Fruit fly (Drosophila melanogaster) whole organism, embryonic: ENCODE results near the gene CG43389.

ENCODE experiments used
- Aef1 ChIP-seq: fragments of 200-800 bp; sonication (Bioruptor generic); IDR thresholded peaks from 3 replicates; pipeline ENCODE4 v1.3.6; 2022; ENCODE audit warnings: missing biosample characterization, missing genetic modification characterization
- Atf6 ChIP-seq: fragments of 200-800 bp; sonication (Bioruptor generic); IDR thresholded peaks from 2 replicates; pipeline ENCODE4 v1.3.6; 2022; ENCODE audit warnings: missing biosample characterization, missing genetic modification characterization
- CG10462 ChIP-seq: fragments of 200-800 bp; sonication (Bioruptor generic); optimal IDR thresholded peaks from 2 replicates; lab custom pipeline; 2016; ENCODE audit warnings: missing biosample characterization, missing genetic modification characterization
- CG11723 ChIP-seq: fragments of 200-800 bp; sonication (Bioruptor generic); optimal IDR thresholded peaks from 2 replicates; lab custom pipeline; 2017; ENCODE audit warnings: missing biosample characterization, mild to moderate bottlenecking, missing genetic modification characterization
- CG12659 ChIP-seq: fragments of 200-800 bp; sonication (Bioruptor generic); optimal IDR thresholded peaks from 3 replicates; lab custom pipeline; 2017; ENCODE audit warnings: mild to moderate bottlenecking, missing biosample characterization, missing genetic modification reagents, missing genetic modification characterization
- CG14667 ChIP-seq: fragments of 200-800 bp; sonication (Bioruptor generic); IDR thresholded peaks from 2 replicates; pipeline ENCODE4 v1.3.6; 2022; ENCODE audit warnings: missing biosample characterization, missing genetic modification characterization
- CG15011 ChIP-seq: fragments of 200-800 bp; sonication (Bioruptor generic); optimal IDR thresholded peaks from 3 replicates; lab custom pipeline; 2018; ENCODE audit warnings: missing biosample characterization, mild to moderate bottlenecking, missing genetic modification characterization
- CG15073 ChIP-seq: fragments of 200-800 bp; sonication (Bioruptor generic); optimal IDR thresholded peaks from 2 replicates; lab custom pipeline; 2016; ENCODE audit warnings: missing biosample characterization, missing genetic modification characterization
- CG15269 ChIP-seq: fragments of 200-800 bp; sonication (Bioruptor generic); optimal IDR thresholded peaks from 2 replicates; lab custom pipeline; 2018; ENCODE audit warnings: missing biosample characterization, mild to moderate bottlenecking, missing genetic modification characterization, moderate library complexity
- CG15479 ChIP-seq: fragments of 200-800 bp; sonication (Bioruptor generic); optimal IDR thresholded peaks from 3 replicates; lab custom pipeline; 2019; ENCODE audit warnings: missing biosample characterization, mild to moderate bottlenecking, missing genetic modification characterization, moderate library complexity
- CG1603 ChIP-seq: fragments of 200-800 bp; sonication (Bioruptor generic); optimal IDR thresholded peaks from 2 replicates; lab custom pipeline; 2019; ENCODE audit warnings: missing biosample characterization, mild to moderate bottlenecking, missing genetic modification characterization, moderate library complexity
- CG1647 ChIP-seq: fragments of 200-800 bp; sonication (Bioruptor generic); optimal IDR thresholded peaks from 3 replicates; lab custom pipeline; 2016; ENCODE audit warnings: missing biosample characterization, missing genetic modification characterization
- CG3281 ChIP-seq: fragments of 200-800 bp; sonication (Bioruptor generic); optimal IDR thresholded peaks from 3 replicates; lab custom pipeline; 2017; ENCODE audit warnings: missing biosample characterization, mild to moderate bottlenecking, missing genetic modification characterization
- CG34224 ChIP-seq: fragments of 200-800 bp; sonication (Bioruptor generic); IDR thresholded peaks from 3 replicates; pipeline ENCODE4 v1.3.6; 2022; ENCODE audit warnings: missing biosample characterization, missing genetic modification characterization; ENCODE audit not compliant: partially characterized antibody
- CG8281 ChIP-seq: fragments of 200-800 bp; sonication (Bioruptor generic); optimal IDR thresholded peaks from 2 replicates; lab custom pipeline; 2018; ENCODE audit warnings: missing biosample characterization, mild to moderate bottlenecking, missing genetic modification characterization, moderate library complexity
- CTCF ChIP-seq: fragments of 200-800 bp; sonication (Bioruptor generic); optimal IDR thresholded peaks from 2 replicates; lab custom pipeline; 2017; ENCODE audit warnings: missing biosample characterization, mild to moderate bottlenecking, missing genetic modification characterization, moderate library complexity
- Ets65A ChIP-seq: fragments of 200-800 bp; sonication (Bioruptor generic); peaks from one replicate; lab custom pipeline; 2016; ENCODE audit warnings: missing biosample characterization, missing genetic modification characterization
- H2.0 ChIP-seq: fragments of 200-800 bp; sonication (Bioruptor generic); IDR thresholded peaks from 2 replicates; pipeline ENCODE4 v1.3.6; 2022; ENCODE audit warnings: missing biosample characterization, missing genetic modification characterization
- Hmr ChIP-seq: fragments of 200-800 bp; sonication (Bioruptor generic); optimal IDR thresholded peaks from 3 replicates; lab custom pipeline; 2017; ENCODE audit warnings: mild to moderate bottlenecking, missing biosample characterization, missing genetic modification reagents, missing genetic modification characterization
- MESR4 ChIP-seq: fragments of 200-800 bp; sonication (Bioruptor generic); optimal IDR thresholded peaks from 2 replicates; lab custom pipeline; 2018; ENCODE audit warnings: missing biosample characterization, mild to moderate bottlenecking, missing genetic modification characterization, moderate library complexity
- Mad ChIP-seq: fragments of 200-800 bp; sonication (Bioruptor generic); optimal IDR thresholded peaks from 2 replicates; lab custom pipeline; 2016; ENCODE audit warnings: missing biosample characterization, missing genetic modification characterization
- Med ChIP-seq: fragments of 200-800 bp; sonication (Bioruptor generic); peaks from one replicate; lab custom pipeline; 2016; ENCODE audit warnings: missing biosample characterization, missing genetic modification characterization, mild to moderate bottlenecking, inconsistent platforms, moderate library complexity
- NfI ChIP-seq: fragments of 200-800 bp; sonication (Bioruptor generic); optimal IDR thresholded peaks from 3 replicates; lab custom pipeline; 2018; ENCODE audit warnings: missing biosample characterization, mild to moderate bottlenecking, missing genetic modification characterization, moderate library complexity
- Opbp ChIP-seq: fragments of 200-800 bp; sonication (Bioruptor generic); IDR thresholded peaks from 3 replicates; pipeline ENCODE4 v1.3.6; 2022; ENCODE audit warnings: missing biosample characterization, missing genetic modification characterization; ENCODE audit not compliant: partially characterized antibody
- Pdp1 ChIP-seq, 2 experiments: fragments of 200-800 bp; sonication (Bioruptor generic); optimal IDR thresholded peaks; 3 replicates each; lab custom pipeline; 2016; ENCODE audit warnings: missing biosample characterization in 2 of 2, missing genetic modification characterization in 2 of 2, mild to moderate bottlenecking in 1 of 2, moderate library complexity in 1 of 2
- Sin3A ChIP-seq: fragments of >200 bp; optimal IDR thresholded peaks from 2 replicates; lab custom pipeline; 2018
- Sry-δ ChIP-seq: fragments of 200-800 bp; sonication (Bioruptor generic); optimal IDR thresholded peaks from 2 replicates; lab custom pipeline; 2016; ENCODE audit warnings: missing biosample characterization, missing genetic modification characterization
- TFAM ChIP-seq: fragments of 200-800 bp; sonication (Bioruptor generic); optimal IDR thresholded peaks from 2 replicates; lab custom pipeline; 2017; ENCODE audit warnings: missing biosample characterization, missing genetic modification characterization, inconsistent platforms
- amos ChIP-seq: fragments of 200-800 bp; sonication (Bioruptor generic); IDR thresholded peaks from 2 replicates; pipeline ENCODE4 v1.3.6; 2022; ENCODE audit warnings: missing biosample characterization, missing genetic modification characterization; ENCODE audit not compliant: partially characterized antibody
- ash1 ChIP-seq: fragments of 200-800 bp; sonication (Bioruptor generic); optimal IDR thresholded peaks from 2 replicates; lab custom pipeline; 2018; ENCODE audit warnings: missing biosample characterization, mild to moderate bottlenecking, missing genetic modification characterization
- ato ChIP-seq: fragments of 200-800 bp; sonication (Bioruptor generic); IDR thresholded peaks from 2 replicates; pipeline ENCODE4 v1.3.6; 2022; ENCODE audit warnings: missing biosample characterization, missing genetic modification characterization; ENCODE audit not compliant: partially characterized antibody
- cato ChIP-seq: fragments of 200-800 bp; sonication (Bioruptor generic); optimal IDR thresholded peaks from 2 replicates; lab custom pipeline; 2016; ENCODE audit warnings: missing biosample characterization, missing genetic modification characterization, borderline replicate concordance
- dimm ChIP-seq: fragments of 200-800 bp; sonication (Bioruptor generic); IDR thresholded peaks from 2 replicates; pipeline ENCODE4 v1.3.6; 2022; ENCODE audit warnings: missing biosample characterization, missing genetic modification characterization
- dysf ChIP-seq: fragments of 200-800 bp; sonication (Bioruptor generic); IDR thresholded peaks from 3 replicates; pipeline ENCODE4 v1.3.6; 2022; ENCODE audit warnings: missing biosample characterization, missing genetic modification characterization
- eve ChIP-seq, 2 experiments: fragments of >200 bp; optimal IDR thresholded peaks; 2 replicates each; lab custom pipeline; 2017; ENCODE audit warnings: missing biosample characterization in 2 of 2, missing genetic modification characterization in 2 of 2
- eyg ChIP-seq: fragments of 200-800 bp; sonication (Bioruptor generic); optimal IDR thresholded peaks from 3 replicates; lab custom pipeline; 2016; ENCODE audit warnings: missing biosample characterization, missing genetic modification characterization
- grn ChIP-seq: fragments of 200-800 bp; sonication (Bioruptor generic); optimal IDR thresholded peaks from 3 replicates; lab custom pipeline; 2017; ENCODE audit warnings: missing biosample characterization, missing genetic modification characterization
- h ChIP-seq: fragments of >200 bp; optimal IDR thresholded peaks from 2 replicates; lab custom pipeline; 2017
- hth ChIP-seq: fragments of >200 bp; optimal IDR thresholded peaks from 2 replicates; lab custom pipeline; 2017; ENCODE audit warnings: inconsistent platforms
- lab ChIP-seq: fragments of 200-800 bp; sonication (Bioruptor generic); optimal IDR thresholded peaks from 3 replicates; lab custom pipeline; 2017; ENCODE audit warnings: missing biosample characterization, missing genetic modification characterization, mild to moderate bottlenecking, moderate library complexity, missing genetic modification reagents
- lola ChIP-seq, 3 experiments: fragments of >200 bp in 2 of 3; fragments of 200-800 bp in 1 of 3; sonication (Bioruptor generic) in 1 of 3; optimal IDR thresholded peaks; 2 replicates each; lab custom pipeline; 2017 to 2019; ENCODE audit warnings: missing biosample characterization in 3 of 3, missing genetic modification characterization in 3 of 3, mild to moderate bottlenecking in 1 of 3, moderate library complexity in 1 of 3
- nmo ChIP-seq: fragments of 200-800 bp; sonication (Bioruptor generic); optimal IDR thresholded peaks from 2 replicates; lab custom pipeline; 2018; ENCODE audit warnings: missing biosample characterization, mild to moderate bottlenecking, missing genetic modification characterization, moderate library complexity
- org-1 ChIP-seq: fragments of 200-800 bp; sonication (Bioruptor generic); optimal IDR thresholded peaks from 2 replicates; lab custom pipeline; 2017; ENCODE audit warnings: missing biosample characterization, missing genetic modification characterization
- sc ChIP-seq, 3 experiments: fragments of >200 bp in 2 of 3; fragments of 200-800 bp in 1 of 3; sonication (Bioruptor generic) in 1 of 3; optimal IDR thresholded peaks; 2 replicates in 2 of 3; 3 replicates in 1 of 3; lab custom pipeline; 2017; ENCODE audit warnings: mild to moderate bottlenecking in 1 of 3, missing biosample characterization in 1 of 3, missing genetic modification characterization in 1 of 3, missing genetic modification reagents in 1 of 3
- schlank ChIP-seq: fragments of 200-800 bp; sonication (Bioruptor generic); optimal IDR thresholded peaks from 2 replicates; lab custom pipeline; 2018; ENCODE audit warnings: missing biosample characterization, mild to moderate bottlenecking, missing genetic modification characterization
- sna ChIP-seq: fragments of 200-800 bp; sonication (Bioruptor generic); IDR thresholded peaks from 2 replicates; pipeline ENCODE4 v1.3.6; 2022; ENCODE audit warnings: missing biosample characterization, missing genetic modification characterization; ENCODE audit not compliant: partially characterized antibody
- so ChIP-seq: fragments of 200-800 bp; sonication (Bioruptor generic); IDR thresholded peaks from 3 replicates; pipeline ENCODE4 v1.3.6; 2022; ENCODE audit warnings: missing biosample characterization, missing genetic modification characterization
- wor ChIP-seq: fragments of 200-800 bp; sonication (Bioruptor generic); IDR thresholded peaks from 2 replicates; pipeline ENCODE4 v1.3.6; 2022; ENCODE audit warnings: missing biosample characterization, missing genetic modification characterization
- z ChIP-seq: fragments of 200-800 bp; sonication (Bioruptor generic); IDR thresholded peaks from 3 replicates; pipeline ENCODE4 v1.3.6; 2022; ENCODE audit warnings: missing biosample characterization, missing genetic modification characterization

Gene CG43389

dm6 chr3L:3239033-3239752 lies 8.6 kb upstream of the CG43389 start, which contains the start of gene CG17746 (continued):
- TF ChIP-seq CG8281 (tag; lab: Kevin White, UChicago) (no peak), amos (peak; percentile 64; the same call in 1 of the 2 replicates), CG1603 (tag; lab: Kevin White, UChicago) (no peak), eyg (GFP tag; lab: Kevin White, UChicago) (no peak), sc (optimal IDR thresholded peaks at IDR 0.05; lab: Kevin White, UChicago) (no peak), sc (GFP tag; optimal IDR thresholded peaks at IDR 0.05; lab: Kevin White, UChicago) (no peak), lab (GFP tag; lab: Kevin White, UChicago) (peak; percentile 40), Opbp (GFP tag; lab: Robert Waterston, UW) (peak; percentile 80), ato (GFP tag; lab: Robert Waterston, UW) (peak; percentile 50; the same call in 1 of the 2 replicates), Atf6 (no peak), H2.0 (GFP tag; lab: Robert Waterston, UW) (0 out of 2 replicates have a peak, but pooled peaks have one; percentile 9), dysf (GFP tag; lab: Robert Waterston, UW) (peak; percentile 37; the same call in 1 of the 3 replicates), lola (GFP tag; optimal IDR thresholded peaks at IDR 0.05; lab: Kevin White, UChicago) (no peak), wor (GFP tag; lab: Robert Waterston, UW) (no peak), eve (GFP tag; optimal IDR thresholded peaks at IDR 0.05; lab: Kevin White, UChicago) (no peak), CG15011 (GFP tag; lab: Kevin White, UChicago) (no peak), Mad (GFP tag; lab: Kevin White, UChicago) (peak; percentile 41), Sin3A (lab: Kevin White, UChicago) (peak; percentile 64), CG12659 (GFP tag; lab: Kevin White, UChicago) (peak; percentile 75), CG14667 (GFP tag; lab: Robert Waterston, UW) (no peak), MESR4 (peak; percentile 74), org-1 (GFP tag; lab: Kevin White, UChicago) (no peak), Hmr (peak; percentile 68), h (lab: Kevin White, UChicago) (no peak), dimm (GFP tag; lab: Robert Waterston, UW) (no peak), CG15269 (tag; lab: Kevin White, UChicago) (no peak), CTCF (GFP tag; lab: Kevin White, UChicago) (peak; percentile 83), CG11723 (no peak), grn (GFP tag; lab: Kevin White, UChicago) (no peak), so (GFP tag; lab: Robert Waterston, UW) (no peak), Ets65A (GFP tag; lab: Kevin White, UChicago) (peak; percentile 92), schlank (no peak), CG34224 (GFP tag; lab: Robert Waterston, UW) (peak; percentile 59; the same call in 2 of the 3 replicates), CG10462 (GFP tag; lab: Kevin White, UChicago) (no peak), sna (GFP tag; lab: Robert Waterston, UW) (no peak; the same call in 1 of the 2 replicates), Aef1 (GFP tag; lab: Robert Waterston, UW) (no peak), z (GFP tag; lab: Robert Waterston, UW) (no peak), CG15073 (GFP tag; lab: Kevin White, UChicago) (no peak), NfI (GFP tag; lab: Kevin White, UChicago) (peak; percentile 9), hth (lab: Kevin White, UChicago) (no peak), CG3281 (GFP tag; lab: Kevin White, UChicago) (peak; percentile 8), CG15479 (GFP tag; lab: Kevin White, UChicago) (no peak), ash1 (no peak), CG1647 (GFP tag; lab: Kevin White, UChicago) (peak; percentile 15), cato (GFP tag; lab: Kevin White, UChicago) (no peak), Sry-δ (GFP tag; lab: Kevin White, UChicago) (peak; percentile 60), nmo (GFP tag; lab: Kevin White, UChicago) (peak; percentile 43), Med (GFP tag; lab: Kevin White, UChicago) (peak; percentile 92), Pdp1 (GFP tag; optimal IDR thresholded peaks at IDR 0.05; lab: Kevin White, UChicago) (peak in 1 of 2 experiments; percentile 63), TFAM (GFP tag; lab: Kevin White, UChicago) (no peak)
